Worm (Caenorhabditis elegans) whole organism, early embryonic: ENCODE data around the gene C50D2.6.

Experiments
- ama-1 ChIP-seq: fragments of 150-350 bp; optimal IDR thresholded peaks from 2 replicates; lab custom pipeline; 2014
- ets-7 ChIP-seq: sonication (generic microtip); optimal IDR thresholded peaks from 2 replicates; lab custom pipeline; 2016; ENCODE audit warnings: missing genotype, missing genetic modification characterization, missing compliant biosample characterization
- pes-1 ChIP-seq: fragments of 200-800 bp; sonication (Bioruptor generic); IDR thresholded peaks from 2 replicates; pipeline ENCODE4 v1.3.6; 2022; ENCODE audit warnings: missing genetic modification reagents, missing genetic modification characterization, missing compliant biosample characterization
- sea-1 ChIP-seq: fragments of 200-800 bp; sonication (Bioruptor generic); conservative IDR thresholded peaks from 2 replicates; pipeline ENCODE4 v1.3.6; 2022; ENCODE audit warnings: missing genetic modification characterization, missing compliant biosample characterization
- tbx-37 ChIP-seq: fragments of 200-800 bp; sonication (Bioruptor generic); conservative IDR thresholded peaks from 2 replicates; pipeline ENCODE4 v1.3.6; 2022; ENCODE audit warnings: missing genetic modification reagents, missing genetic modification characterization, missing compliant biosample characterization

ce11 chrII:122008-122407, 37.8 kb downstream of the C50D2.6 start:
- TF ChIP-seq sea-1 (no peak), tbx-37 (GFP tag; lab: Robert Waterston, UW) (no peak), ama-1 (lab: Kevin White, UChicago) (no peak), pes-1 (GFP tag; lab: Robert Waterston, UW) (no peak), ets-7 (no peak)
